Worm (Caenorhabditis elegans) whole organism, late embryonic: ENCODE measurements around the gene srd-35.

Experiments used
- che-1 ChIP-seq: sonication (generic microtip); optimal IDR thresholded peaks from 2 replicates; lab custom pipeline; 2016; ENCODE audit warnings: mild to moderate bottlenecking, missing genetic modification characterization, missing compliant biosample characterization
- hlh-13 ChIP-seq: fragments of 200-800 bp; sonication (Bioruptor generic); optimal IDR thresholded peaks from 2 replicates; lab custom pipeline; 2018; ENCODE audit warnings: mild to moderate bottlenecking, missing genetic modification characterization, missing compliant biosample characterization
- madf-2 ChIP-seq: sonication (generic microtip); optimal IDR thresholded peaks from 2 replicates; lab custom pipeline; 2017; ENCODE audit warnings: missing genetic modification characterization, missing compliant biosample characterization
- nfya-1 ChIP-seq: sonication (generic microtip); optimal IDR thresholded peaks from 2 replicates; lab custom pipeline; 2017; ENCODE audit warnings: missing genetic modification characterization, mild to moderate bottlenecking, missing compliant biosample characterization, antibody characterized with exemption, moderate library complexity
- nhr-11 ChIP-seq: fragments of 150-350 bp; optimal IDR thresholded peaks from 2 replicates; lab custom pipeline; 2014; ENCODE audit warnings: missing biosample characterization, missing genetic modification characterization
- pha-4 ChIP-seq: fragments of 150-350 bp; optimal IDR thresholded peaks from 2 replicates; lab custom pipeline; 2018; ENCODE audit warnings: missing biosample characterization, missing genetic modification reagents, missing genetic modification characterization
- sdc-2 ChIP-seq: sonication (generic microtip); optimal IDR thresholded peaks from 2 replicates; lab custom pipeline; 2016; ENCODE audit warnings: missing genotype, missing genetic modification characterization, missing compliant biosample characterization
- unc-3 ChIP-seq, 2 experiments: fragments of 200-800 bp in 1 of 2; sonication (Bioruptor generic) in 1 of 2; sonication (generic microtip) in 1 of 2; conservative IDR thresholded peaks in 1 of 2; optimal IDR thresholded peaks in 1 of 2; 2 replicates each; pipeline versions ENCODE4 v1.3.6 to Lab custom; 2016 to 2022; ENCODE audit warnings: missing compliant biosample characterization in 2 of 2, missing genetic modification characterization in 2 of 2, missing genetic modification reagents in 1 of 2

DNA sequence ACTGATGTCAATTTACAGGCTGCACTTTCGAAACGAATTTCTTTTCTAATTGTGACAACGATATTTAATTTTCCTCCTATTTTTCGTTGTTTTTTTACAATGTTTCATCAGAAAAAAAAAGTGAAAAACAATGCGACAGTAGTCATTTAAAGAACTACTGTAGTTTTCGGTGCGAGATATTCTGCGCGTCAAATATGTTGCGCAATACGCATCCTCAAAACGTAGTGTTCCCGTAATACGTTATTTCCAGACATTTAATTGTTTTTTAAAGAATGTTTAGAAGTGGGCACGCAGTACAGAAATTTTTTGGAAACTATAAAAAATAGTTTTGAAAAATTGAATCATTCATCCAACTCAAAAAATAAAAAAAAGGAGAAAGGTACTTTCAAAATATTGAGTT lies 9.9 kb downstream of the srd-35 start:
- no peak for TF ChIP-seq madf-2 (tag; lab: Kevin White, UChicago)
- TF ChIP-seq pha-4 = no peak
- TF ChIP-seq che-1 = no peak
- TF ChIP-seq nhr-11 (tag; lab: Kevin White, UChicago) = no peak
- TF ChIP-seq sdc-2 (tag; lab: Kevin White, UChicago) = no peak
- no peak for TF ChIP-seq hlh-13
- TF ChIP-seq nfya-1 (tag; lab: Kevin White, UChicago) = no peak
- TF ChIP-seq unc-3 (GFP tag; conservative IDR thresholded peaks at IDR 0.05; lab: Robert Waterston, UW) = no peak
- no peak for TF ChIP-seq unc-3 (tag; optimal IDR thresholded peaks at IDR 0.05; lab: Kevin White, UChicago)
